Worm (Caenorhabditis elegans) whole organism, L2 larva: Measurements from ENCODE around the gene chtb-2.

ENCODE experiments used
- C34F6.9 ChIP-seq: fragments of 150-350 bp; optimal IDR thresholded peaks from 2 replicates; lab custom pipeline; 2014; ENCODE audit warnings: missing biosample characterization, missing genetic modification characterization
- F13H6.1 ChIP-seq: sonication (generic microtip); optimal IDR thresholded peaks from 2 replicates; lab custom pipeline; 2016; ENCODE audit warnings: missing genetic modification characterization, missing compliant biosample characterization
- R02D3.7 ChIP-seq: fragments of 150-350 bp; optimal IDR thresholded peaks from 2 replicates; lab custom pipeline; 2014; ENCODE audit warnings: missing biosample characterization, missing genetic modification characterization
- Y55F3AM.14 ChIP-seq: fragments of 200-800 bp; sonication (Bioruptor generic); optimal IDR thresholded peaks from 2 replicates; lab custom pipeline; 2018; ENCODE audit warnings: mild to moderate bottlenecking, missing genetic modification characterization, missing compliant biosample characterization
- ama-1 ChIP-seq: fragments of 150-350 bp; optimal IDR thresholded peaks from 2 replicates; lab custom pipeline; 2018; ENCODE audit warnings: inconsistent platforms
- blmp-1 ChIP-seq: sonication (generic microtip); optimal IDR thresholded peaks from 2 replicates; lab custom pipeline; 2017; ENCODE audit warnings: missing genetic modification characterization, mild to moderate bottlenecking, missing compliant biosample characterization, antibody characterized with exemption, moderate library complexity; ENCODE audit not compliant: insufficient read depth
- ceh-82 ChIP-seq: fragments of 150-350 bp; optimal IDR thresholded peaks from 2 replicates; lab custom pipeline; 2014; ENCODE audit warnings: missing biosample characterization, missing genetic modification characterization
- dmd-4 ChIP-seq: sonication (generic microtip); optimal IDR thresholded peaks from 2 replicates; lab custom pipeline; 2017; ENCODE audit warnings: missing biosample characterization, missing genetic modification characterization
- egl-27 ChIP-seq: sonication (generic microtip); optimal IDR thresholded peaks from 3 replicates; lab custom pipeline; 2017; ENCODE audit warnings: missing biosample characterization, missing genetic modification reagents, missing genetic modification characterization
- elt-1 ChIP-seq: fragments of 150-350 bp; optimal IDR thresholded peaks from 2 replicates; lab custom pipeline; 2014; ENCODE audit warnings: missing biosample characterization, missing genetic modification characterization
- elt-3 ChIP-seq: sonication (generic microtip); optimal IDR thresholded peaks from 2 replicates; lab custom pipeline; 2017; ENCODE audit warnings: missing biosample characterization, missing genetic modification characterization
- fos-1 ChIP-seq: fragments of 150-350 bp; optimal IDR thresholded peaks from 2 replicates; lab custom pipeline; 2014; ENCODE audit warnings: missing biosample characterization, missing genetic modification characterization
- gmeb-1 ChIP-seq: fragments of 150-350 bp; optimal IDR thresholded peaks from 2 replicates; lab custom pipeline; 2014; ENCODE audit warnings: missing biosample characterization, missing genetic modification characterization
- lin-13 ChIP-seq: fragments of 150-350 bp; optimal IDR thresholded peaks from 2 replicates; lab custom pipeline; 2014; ENCODE audit warnings: missing biosample characterization, missing genetic modification reagents, missing genetic modification characterization
- lin-39 ChIP-seq: fragments of 150-350 bp; optimal IDR thresholded peaks from 2 replicates; lab custom pipeline; 2014; ENCODE audit warnings: missing biosample characterization, missing genetic modification reagents, missing genetic modification characterization
- lsy-2 ChIP-seq, 2 experiments: fragments of 150-350 bp in 1 of 2; sonication (generic microtip) in 1 of 2; optimal IDR thresholded peaks; 2 replicates each; lab custom pipeline; 2014 to 2017; ENCODE audit warnings: missing biosample characterization in 2 of 2, missing genetic modification characterization in 2 of 2
- mab-5 ChIP-seq: fragments of 150-350 bp; optimal IDR thresholded peaks from 2 replicates; lab custom pipeline; 2014; ENCODE audit warnings: missing biosample characterization, missing genetic modification characterization
- mdl-1 ChIP-seq, 2 experiments: fragments of 150-350 bp in 1 of 2; sonication (generic microtip) in 1 of 2; optimal IDR thresholded peaks; 2 replicates each; lab custom pipeline; 2017; ENCODE audit warnings: missing biosample characterization in 2 of 2, missing genetic modification characterization in 2 of 2
- nhr-10 ChIP-seq: sonication (generic microtip); optimal IDR thresholded peaks from 2 replicates; lab custom pipeline; 2017; ENCODE audit warnings: missing biosample characterization, missing genetic modification characterization
- nhr-11 ChIP-seq: fragments of 150-350 bp; optimal IDR thresholded peaks from 2 replicates; lab custom pipeline; 2014; ENCODE audit warnings: missing biosample characterization, missing genetic modification characterization
- nhr-12 ChIP-seq: fragments of 150-350 bp; optimal IDR thresholded peaks from 2 replicates; lab custom pipeline; 2014; ENCODE audit warnings: missing biosample characterization, missing genetic modification characterization
- nhr-129 ChIP-seq: fragments of 150-350 bp; optimal IDR thresholded peaks from 2 replicates; lab custom pipeline; 2014; ENCODE audit warnings: missing biosample characterization, missing genetic modification characterization
- nhr-23 ChIP-seq: fragments of 150-350 bp; optimal IDR thresholded peaks from 2 replicates; lab custom pipeline; 2014; ENCODE audit warnings: missing biosample characterization, missing genetic modification reagents, missing genetic modification characterization
- nhr-237 ChIP-seq: fragments of 150-350 bp; optimal IDR thresholded peaks from 2 replicates; lab custom pipeline; 2014; ENCODE audit warnings: missing biosample characterization, missing genetic modification characterization
- nhr-25 ChIP-seq: fragments of 150-350 bp; sonication (generic microtip); optimal IDR thresholded peaks from 3 replicates; lab custom pipeline; 2014; ENCODE audit warnings: missing biosample characterization, missing genetic modification characterization
- nhr-6 ChIP-seq: fragments of 150-350 bp; optimal IDR thresholded peaks from 2 replicates; lab custom pipeline; 2014; ENCODE audit warnings: missing biosample characterization, missing genetic modification characterization
- nhr-77 ChIP-seq: fragments of 150-350 bp; optimal IDR thresholded peaks from 2 replicates; lab custom pipeline; 2014; ENCODE audit warnings: missing biosample characterization, missing genetic modification characterization
- peb-1 ChIP-seq: fragments of 150-350 bp; optimal IDR thresholded peaks from 2 replicates; lab custom pipeline; 2014; ENCODE audit warnings: missing biosample characterization, missing genetic modification characterization
- sem-4 ChIP-seq: fragments of 150-350 bp; optimal IDR thresholded peaks from 2 replicates; lab custom pipeline; 2014; ENCODE audit warnings: missing biosample characterization, missing genetic modification reagents, missing genetic modification characterization
- skn-1 ChIP-seq: sonication (generic microtip); optimal IDR thresholded peaks from 2 replicates; lab custom pipeline; 2017; ENCODE audit warnings: missing biosample characterization, missing genetic modification characterization
- sma-9 ChIP-seq, 2 experiments: fragments of 150-350 bp in 1 of 2; sonication (generic microtip) in 1 of 2; optimal IDR thresholded peaks; 2 replicates each; lab custom pipeline; 2014 to 2016; ENCODE audit warnings: missing genetic modification characterization in 2 of 2, mild to moderate bottlenecking in 1 of 2, missing biosample characterization in 1 of 2, missing compliant biosample characterization in 1 of 2, missing genetic modification reagents in 1 of 2, moderate library complexity in 1 of 2
- snpc-4 ChIP-seq: fragments of 150-350 bp; optimal IDR thresholded peaks from 2 replicates; lab custom pipeline; 2014; ENCODE audit warnings: missing biosample characterization, missing genetic modification characterization
- unc-39 ChIP-seq: fragments of 150-350 bp; optimal IDR thresholded peaks from 2 replicates; lab custom pipeline; 2014; ENCODE audit warnings: missing biosample characterization, missing genetic modification characterization
- unc-55 ChIP-seq: fragments of 150-350 bp; sonication (generic microtip); optimal IDR thresholded peaks from 3 replicates; lab custom pipeline; 2014; ENCODE audit warnings: missing biosample characterization, missing genetic modification reagents, missing genetic modification characterization
- unc-62 ChIP-seq: fragments of 150-350 bp; optimal IDR thresholded peaks from 2 replicates; lab custom pipeline; 2014; ENCODE audit warnings: missing biosample characterization, missing genetic modification reagents, missing genetic modification characterization
- zag-1 ChIP-seq: fragments of 150-350 bp; optimal IDR thresholded peaks from 2 replicates; lab custom pipeline; 2014; ENCODE audit warnings: missing biosample characterization, missing genetic modification characterization
- ztf-1 ChIP-seq: fragments of 200-800 bp; sonication (Bioruptor generic); conservative IDR thresholded peaks from 2 replicates; pipeline ENCODE4 v1.3.6; 2022; ENCODE audit warnings: missing genetic modification characterization, missing compliant biosample characterization
- ztf-11 ChIP-seq: sonication (generic microtip); optimal IDR thresholded peaks from 2 replicates; lab custom pipeline; 2017; ENCODE audit warnings: missing biosample characterization, missing genetic modification characterization
- ztf-4 ChIP-seq: fragments of 150-350 bp; optimal IDR thresholded peaks from 2 replicates; lab custom pipeline; 2014; ENCODE audit warnings: missing biosample characterization, missing genetic modification characterization

Gene chtb-2

DNA sequence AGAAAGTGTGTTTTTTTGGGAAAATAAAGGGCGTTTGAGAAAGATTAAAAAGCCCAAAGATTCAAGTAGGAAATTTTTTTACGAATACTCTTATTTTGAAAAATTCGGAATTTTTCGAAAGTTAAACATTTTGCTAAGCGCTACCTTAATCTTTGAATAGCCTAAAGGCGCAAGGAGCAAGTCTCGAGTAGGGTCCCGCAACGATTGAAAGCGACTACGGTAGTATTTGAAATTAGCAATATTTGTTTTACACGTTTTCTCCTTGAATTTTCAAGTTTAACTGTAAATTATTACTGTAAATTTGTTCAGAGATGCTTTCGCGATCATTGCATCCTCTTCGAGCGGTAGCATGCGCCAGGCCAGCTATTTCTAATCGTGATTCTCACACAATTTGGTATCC is 18.1 kb upstream of the chtb-2 start, which contains the start of gene nduf-2.2:
TSS of gene nduf-2.2 (plus strand) at position 310 of the 400 bp plus-strand sequence.
- TF ChIP-seq peb-1 (tag; lab: Kevin White, UChicago) = no peak
- no peak for TF ChIP-seq C34F6.9 (tag; lab: Kevin White, UChicago)
- no peak for TF ChIP-seq nhr-25
- TF ChIP-seq nhr-237 (tag; lab: Kevin White, UChicago) = no peak
- TF ChIP-seq lsy-2 (tag; optimal IDR thresholded peaks at IDR 0.05; lab: Kevin White, UChicago) = no peak
- no peak for TF ChIP-seq ztf-11

DNA sequence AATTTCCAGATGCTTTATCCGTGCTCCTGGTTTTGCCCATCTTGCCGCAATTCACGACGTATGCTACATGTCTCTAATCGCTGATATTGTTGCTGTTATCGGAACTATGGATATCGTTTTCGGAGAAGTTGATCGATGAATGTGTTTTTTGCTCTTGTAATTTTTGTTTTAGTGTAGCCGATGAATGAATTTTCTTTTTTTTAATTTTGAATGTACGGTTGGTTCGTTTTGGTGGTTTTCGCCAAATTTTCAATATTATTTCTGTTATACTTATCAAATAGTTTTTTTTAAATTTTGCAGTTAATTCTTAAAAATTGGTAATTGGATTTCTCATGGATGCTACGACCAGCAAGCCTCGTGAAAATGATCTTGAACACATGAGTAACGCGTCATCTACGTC is 16.0 kb upstream of the chtb-2 start, which contains the start of gene T26A5.2:
TSS of gene T26A5.2 (plus strand) at position 301 of the 400 bp plus-strand sequence.
- no peak for TF ChIP-seq nhr-10 (tag; lab: Kevin White, UChicago)
- no peak for TF ChIP-seq nhr-25
- TF ChIP-seq zag-1 (tag; lab: Kevin White, UChicago) = no peak
- TF ChIP-seq unc-55 (GFP tag; lab: Kevin White, UChicago) = no peak
- no peak for TF ChIP-seq blmp-1
- TF ChIP-seq sem-4 (tag; lab: Kevin White, UChicago) = no peak
- no peak for TF ChIP-seq nhr-77 (tag; lab: Kevin White, UChicago)
- no peak for TF ChIP-seq nhr-6 (tag; lab: Kevin White, UChicago)
- TF ChIP-seq ama-1 (lab: Kevin White, UChicago) = no peak
- TF ChIP-seq nhr-23 (tag; lab: Kevin White, UChicago) = no peak
- no peak for TF ChIP-seq egl-27 (tag; lab: Kevin White, UChicago)

DNA sequence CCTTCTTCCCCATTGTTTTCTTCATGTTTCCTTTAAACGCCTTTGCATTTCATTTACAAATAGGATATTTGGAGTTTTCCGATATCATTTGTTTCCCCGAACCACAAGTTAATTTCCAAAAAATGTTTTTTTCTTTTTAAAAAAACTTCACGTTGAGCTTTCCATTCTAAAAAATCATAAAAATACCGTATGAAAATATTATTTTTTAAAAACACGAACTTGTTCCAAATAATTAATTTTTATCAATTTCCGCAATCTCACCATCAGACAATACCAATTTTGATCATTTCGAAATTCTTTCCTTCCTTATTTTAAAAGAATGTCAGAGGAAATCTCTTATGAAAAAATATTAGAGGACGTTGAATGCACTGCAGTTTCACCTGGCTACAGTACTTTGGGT is 11.6 kb upstream of the chtb-2 start, which contains the start of gene wht-6:
TSS of gene wht-6 (plus strand) at position 301 of the 400 bp plus-strand sequence.
- no peak for TF ChIP-seq ztf-1
- no peak for TF ChIP-seq elt-1 (tag; lab: Kevin White, UChicago)
- TF ChIP-seq Y55F3AM.14 = no peak
- TF ChIP-seq dmd-4 = no peak
- no peak for TF ChIP-seq ama-1 (lab: Kevin White, UChicago)
- TF ChIP-seq skn-1 (tag; lab: Kevin White, UChicago) = no peak
- TF ChIP-seq unc-62 (GFP tag; lab: Kevin White, UChicago) = no peak
- TF ChIP-seq ztf-4 (tag; lab: Kevin White, UChicago) = no peak
- TF ChIP-seq zag-1 (tag; lab: Kevin White, UChicago) = no peak
- TF ChIP-seq sma-9 (GFP tag; optimal IDR thresholded peaks at IDR 0.05; lab: Kevin White, UChicago) = no peak
- TF ChIP-seq sma-9 (tag; optimal IDR thresholded peaks at IDR 0.05; lab: Kevin White, UChicago) = no peak
- TF ChIP-seq lin-13 (GFP tag; lab: Kevin White, UChicago) = no peak
- no peak for TF ChIP-seq mab-5 (tag; lab: Kevin White, UChicago)
- no peak for TF ChIP-seq R02D3.7
- TF ChIP-seq C34F6.9 (tag; lab: Kevin White, UChicago) = no peak
- TF ChIP-seq sem-4 (tag; lab: Kevin White, UChicago) = no peak
- no peak for TF ChIP-seq lin-39 (tag; lab: Kevin White, UChicago)
- no peak for TF ChIP-seq F13H6.1
- no peak for TF ChIP-seq snpc-4 (tag; lab: Kevin White, UChicago)

DNA sequence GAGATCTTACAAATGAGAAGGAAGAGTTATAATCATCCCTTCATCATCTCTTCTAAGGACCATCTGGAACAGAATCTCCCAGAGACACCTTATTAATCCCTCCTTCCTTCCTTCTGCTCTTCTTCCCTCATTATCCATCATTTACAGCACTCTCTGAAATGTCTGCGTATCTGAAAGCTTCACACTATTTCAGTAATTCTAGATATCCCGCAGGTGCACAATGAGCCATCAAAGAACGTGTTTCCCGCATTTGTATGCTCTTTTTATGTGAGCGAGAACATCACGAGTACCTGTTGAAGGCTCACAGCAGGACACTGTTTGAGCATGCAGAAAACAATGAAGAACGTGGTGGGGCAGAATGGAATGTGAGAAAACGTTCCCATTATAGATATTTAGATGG is 6.6 kb upstream of the chtb-2 start:
- TF ChIP-seq egl-27 (tag; lab: Kevin White, UChicago) (no peak), nhr-11 (tag; lab: Kevin White, UChicago) (no peak), nhr-237 (tag; lab: Kevin White, UChicago) (no peak), unc-39 (tag; lab: Kevin White, UChicago) (no peak), lin-39 (tag; lab: Kevin White, UChicago) (no peak), fos-1 (tag; lab: Kevin White, UChicago) (no peak), gmeb-1 (tag; lab: Kevin White, UChicago) (no peak), elt-3 (no peak), mab-5 (tag; lab: Kevin White, UChicago) (no peak), sma-9 (GFP tag; optimal IDR thresholded peaks at IDR 0.05; lab: Kevin White, UChicago) (no peak), sma-9 (tag; optimal IDR thresholded peaks at IDR 0.05; lab: Kevin White, UChicago) (no peak), Y55F3AM.14 (no peak), nhr-77 (tag; lab: Kevin White, UChicago) (no peak), ceh-82 (tag; lab: Kevin White, UChicago) (no peak), F13H6.1 (no peak), mdl-1 (tag; optimal IDR thresholded peaks at IDR 0.05; lab: Kevin White, UChicago) (no peak), nhr-129 (tag; lab: Kevin White, UChicago) (no peak), nhr-12 (tag; lab: Kevin White, UChicago) (no peak), nhr-10 (tag; lab: Kevin White, UChicago) (no peak)
